Worm (Caenorhabditis elegans) whole organism, midembryonic: ENCODE results near the gene M04D8.8.

ENCODE experiments used
- flt-1 ChIP-seq: fragments of 200-800 bp; sonication (Bioruptor generic); IDR thresholded peaks from 2 replicates; pipeline ENCODE4 v1.3.6; 2022; ENCODE audit warnings: missing genetic modification characterization, missing compliant biosample characterization
- med-1 ChIP-seq: sonication (generic microtip); optimal IDR thresholded peaks from 2 replicates; lab custom pipeline; 2017; ENCODE audit warnings: missing genetic modification characterization, mild to moderate bottlenecking, missing compliant biosample characterization, antibody characterized with exemption, missing genetic modification reagents; ENCODE audit not compliant: insufficient read depth
- tab-1 ChIP-seq: fragments of 200-800 bp; sonication (Bioruptor generic); IDR thresholded peaks from 2 replicates; pipeline ENCODE4 v1.3.6; 2022; ENCODE audit warnings: missing genetic modification characterization, missing compliant biosample characterization
- ztf-23 ChIP-seq: fragments of 200-800 bp; sonication (Bioruptor generic); IDR thresholded peaks from 2 replicates; pipeline ENCODE4 v1.3.6; 2022; ENCODE audit warnings: missing genetic modification reagents, missing genetic modification characterization, missing compliant biosample characterization
- ztf-29 ChIP-seq: fragments of 200-800 bp; sonication (Bioruptor generic); IDR thresholded peaks from 2 replicates; pipeline ENCODE4 v1.3.6; 2022; ENCODE audit warnings: missing genetic modification reagents, missing genetic modification characterization, missing compliant biosample characterization

- TF ChIP-seq flt-1 (no peak), med-1 (GFP tag; lab: Kevin White, UChicago) (no peak), ztf-29 (GFP tag; lab: Robert Waterston, UW) (no peak), tab-1 (GFP tag; lab: Robert Waterston, UW) (no peak), ztf-23 (GFP tag; lab: Robert Waterston, UW) (no peak)
Observed at ce11 chrIII:9999235-9999634, 34.7 kb upstream of the M04D8.8 start, which contains the start of gene C05B5.17.
